Worm (Caenorhabditis elegans) whole organism, L2 larva: Measurements from ENCODE around the gene fbxb-47.

Source experiments
- R02D3.7 ChIP-seq: fragments of 150-350 bp; optimal IDR thresholded peaks from 2 replicates; lab custom pipeline; 2014; ENCODE audit warnings: missing biosample characterization, missing genetic modification characterization
- Y55F3AM.14 ChIP-seq: fragments of 200-800 bp; sonication (Bioruptor generic); optimal IDR thresholded peaks from 2 replicates; lab custom pipeline; 2018; ENCODE audit warnings: mild to moderate bottlenecking, missing genetic modification characterization, missing compliant biosample characterization
- crh-2 ChIP-seq: sonication (generic microtip); optimal IDR thresholded peaks from 2 replicates; lab custom pipeline; 2017; ENCODE audit warnings: missing biosample characterization, missing genetic modification characterization
- egl-27 ChIP-seq: sonication (generic microtip); optimal IDR thresholded peaks from 3 replicates; lab custom pipeline; 2017; ENCODE audit warnings: missing biosample characterization, missing genetic modification reagents, missing genetic modification characterization
- elt-3 ChIP-seq: sonication (generic microtip); optimal IDR thresholded peaks from 2 replicates; lab custom pipeline; 2017; ENCODE audit warnings: missing biosample characterization, missing genetic modification characterization
- fos-1 ChIP-seq: fragments of 150-350 bp; optimal IDR thresholded peaks from 2 replicates; lab custom pipeline; 2014; ENCODE audit warnings: missing biosample characterization, missing genetic modification characterization
- gmeb-1 ChIP-seq: fragments of 150-350 bp; optimal IDR thresholded peaks from 2 replicates; lab custom pipeline; 2014; ENCODE audit warnings: missing biosample characterization, missing genetic modification characterization
- lin-13 ChIP-seq: fragments of 150-350 bp; optimal IDR thresholded peaks from 2 replicates; lab custom pipeline; 2014; ENCODE audit warnings: missing biosample characterization, missing genetic modification reagents, missing genetic modification characterization
- mab-5 ChIP-seq: fragments of 150-350 bp; optimal IDR thresholded peaks from 2 replicates; lab custom pipeline; 2014; ENCODE audit warnings: missing biosample characterization, missing genetic modification characterization
- mbf-1 ChIP-seq: sonication (generic microtip); optimal IDR thresholded peaks from 2 replicates; lab custom pipeline; 2017; ENCODE audit warnings: missing biosample characterization, missing genetic modification characterization
- mdl-1 ChIP-seq, 2 experiments: fragments of 150-350 bp in 1 of 2; sonication (generic microtip) in 1 of 2; optimal IDR thresholded peaks; 2 replicates each; lab custom pipeline; 2017; ENCODE audit warnings: missing biosample characterization in 2 of 2, missing genetic modification characterization in 2 of 2
- nhr-10 ChIP-seq: sonication (generic microtip); optimal IDR thresholded peaks from 2 replicates; lab custom pipeline; 2017; ENCODE audit warnings: missing biosample characterization, missing genetic modification characterization
- nhr-11 ChIP-seq: fragments of 150-350 bp; optimal IDR thresholded peaks from 2 replicates; lab custom pipeline; 2014; ENCODE audit warnings: missing biosample characterization, missing genetic modification characterization
- nhr-12 ChIP-seq: fragments of 150-350 bp; optimal IDR thresholded peaks from 2 replicates; lab custom pipeline; 2014; ENCODE audit warnings: missing biosample characterization, missing genetic modification characterization
- nhr-21 ChIP-seq: fragments of 150-350 bp; optimal IDR thresholded peaks from 2 replicates; lab custom pipeline; 2014; ENCODE audit warnings: missing biosample characterization, missing genetic modification characterization
- nhr-6 ChIP-seq: fragments of 150-350 bp; optimal IDR thresholded peaks from 2 replicates; lab custom pipeline; 2014; ENCODE audit warnings: missing biosample characterization, missing genetic modification characterization
- skn-1 ChIP-seq: sonication (generic microtip); optimal IDR thresholded peaks from 2 replicates; lab custom pipeline; 2017; ENCODE audit warnings: missing biosample characterization, missing genetic modification characterization
- sma-9 ChIP-seq, 2 experiments: fragments of 150-350 bp in 1 of 2; sonication (generic microtip) in 1 of 2; optimal IDR thresholded peaks; 2 replicates each; lab custom pipeline; 2014 to 2016; ENCODE audit warnings: missing genetic modification characterization in 2 of 2, mild to moderate bottlenecking in 1 of 2, missing biosample characterization in 1 of 2, missing compliant biosample characterization in 1 of 2, missing genetic modification reagents in 1 of 2, moderate library complexity in 1 of 2
- snpc-4 ChIP-seq: fragments of 150-350 bp; optimal IDR thresholded peaks from 2 replicates; lab custom pipeline; 2014; ENCODE audit warnings: missing biosample characterization, missing genetic modification characterization

Gene fbxb-47

ce11 chrII:1653397-1653796, 49.9 kb downstream of the fbxb-47 start, which contains the start of gene fbxb-15:
fbxb-15 (minus strand) TSS chrII:1653497.
- TF ChIP-seq nhr-12 (tag; lab: Kevin White, UChicago) = no peak
- no peak for TF ChIP-seq egl-27
- TF ChIP-seq nhr-6 = no peak
- no peak for TF ChIP-seq mbf-1
- TF ChIP-seq lin-13 = no peak
- TF ChIP-seq elt-3 (tag; lab: Kevin White, UChicago) = no peak
- no peak for TF ChIP-seq sma-9 (GFP tag; optimal IDR thresholded peaks at IDR 0.05; lab: Kevin White, UChicago)
- TF ChIP-seq sma-9 (tag; optimal IDR thresholded peaks at IDR 0.05; lab: Kevin White, UChicago) = no peak
- no peak for TF ChIP-seq fos-1
- TF ChIP-seq snpc-4 (tag; lab: Kevin White, UChicago) = no peak
- TF ChIP-seq crh-2 (tag; lab: Kevin White, UChicago) = no peak
- no peak for TF ChIP-seq nhr-10 (tag; lab: Kevin White, UChicago)
- no peak for TF ChIP-seq mdl-1 (tag; optimal IDR thresholded peaks at IDR 0.05; lab: Kevin White, UChicago)
- TF ChIP-seq R02D3.7 (tag; lab: Kevin White, UChicago) = no peak
- TF ChIP-seq skn-1 = no peak
- TF ChIP-seq nhr-11 = no peak
- no peak for TF ChIP-seq gmeb-1 (tag; lab: Kevin White, UChicago)
- no peak for TF ChIP-seq nhr-21 (tag; lab: Kevin White, UChicago)
- no peak for TF ChIP-seq Y55F3AM.14 (GFP tag; lab: Kevin White, UChicago)
- no peak for TF ChIP-seq mab-5 (tag; lab: Kevin White, UChicago)
